Fruit fly (Drosophila melanogaster): Measurements from ENCODE around the gene Prx6a.

Prx6a gene

DNA sequence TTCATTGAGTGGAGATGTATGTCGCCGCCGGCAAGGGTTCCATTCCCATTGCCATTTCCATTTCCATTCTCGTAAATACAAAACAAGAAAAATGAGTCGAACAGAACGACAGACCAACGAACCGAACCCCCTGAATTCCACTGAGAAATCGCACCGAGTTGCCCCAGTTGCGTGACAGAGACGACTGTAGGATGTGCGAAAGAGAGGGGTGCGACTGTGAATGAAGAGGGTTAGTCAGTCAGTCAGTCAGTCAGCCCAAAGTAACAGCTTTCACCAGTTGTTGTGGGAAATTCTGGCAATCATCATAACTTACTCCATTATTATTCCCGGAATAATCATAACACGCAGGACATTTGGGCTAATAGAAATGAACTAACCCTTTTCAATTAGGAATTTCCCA lies 20.2 kb upstream of the Prx6a start (continued):
- TF ChIP-seq seq (GFP tag; IDR thresholded peaks at IDR 0.05) = 0 out of 2 replicates have a peak, but pooled peaks have one; percentile 38
- TF ChIP-seq Med (GFP tag) = peak; percentile 53
- TF ChIP-seq Sox102F (GFP tag; optimal IDR thresholded peaks at IDR 0.05) = no peak
- no peak for TF ChIP-seq ap (GFP tag; IDR thresholded peaks at IDR 0.05)
- peak; percentile 57 for TF ChIP-seq CG10209 (GFP tag; optimal IDR thresholded peaks at IDR 0.05)

dm6 chr2L:2897710-2898109 lies 19.7 kb upstream of the Prx6a start:
- TF ChIP-seq CG1024 (GFP tag; IDR thresholded peaks at IDR 0.05) = no peak
- TF ChIP-seq slou (GFP tag; optimal IDR thresholded peaks at IDR 0.05) = no peak
- TF ChIP-seq chinmo (GFP tag; IDR thresholded peaks at IDR 0.05; ENCODE audit: partially characterized antibody) = no peak
- peak; percentile 83 for TF ChIP-seq fd64A (GFP tag; optimal IDR thresholded peaks at IDR 0.05)
- TF ChIP-seq sens (GFP tag) = peak; percentile 74
- TF ChIP-seq eve (GFP tag; optimal IDR thresholded peaks at IDR 0.05) = peak in 1 of 2 experiments; percentile 69
- TF ChIP-seq CG4424 (GFP tag; optimal IDR thresholded peaks at IDR 0.05) = no peak
- peak; percentile 35 for TF ChIP-seq stwl (tag; optimal IDR thresholded peaks at IDR 0.05)
- TF ChIP-seq wek (GFP tag; optimal IDR thresholded peaks at IDR 0.05) = peak; percentile 13
- TF ChIP-seq CG15601 (tag; optimal IDR thresholded peaks at IDR 0.05) = peak; percentile 3
- peak; percentile 2; the same call in 1 of the 2 replicates for TF ChIP-seq onecut (GFP tag; IDR thresholded peaks at IDR 0.05)

- peak; percentile 76 for TF ChIP-seq CG2678 (tag; optimal IDR thresholded peaks at IDR 0.05)
- no peak for TF ChIP-seq YL-1 (GFP tag; optimal IDR thresholded peaks at IDR 0.05)
- TF ChIP-seq CG12659 (GFP tag; optimal IDR thresholded peaks at IDR 0.05) = peak; percentile 61
- TF ChIP-seq CG15479 (GFP tag; optimal IDR thresholded peaks at IDR 0.05) = no peak
- peak; percentile 18 for TF ChIP-seq kah (GFP tag; optimal IDR thresholded peaks at IDR 0.05)
- peak; percentile 73 for TF ChIP-seq ap (GFP tag; IDR thresholded peaks at IDR 0.05)
- peak; percentile 70 for TF ChIP-seq NFAT (GFP tag; IDR thresholded peaks at IDR 0.05)
- no peak for TF ChIP-seq cas (GFP tag; IDR thresholded peaks at IDR 0.05)
- no peak for TF ChIP-seq sqz (GFP tag; optimal IDR thresholded peaks at IDR 0.05)
- no peak for TF ChIP-seq CG2129 (GFP tag; IDR thresholded peaks at IDR 0.05; ENCODE audit: partially characterized antibody)
- TF ChIP-seq CG7987 (GFP tag; optimal IDR thresholded peaks at IDR 0.05) = peak; percentile 30
- peak; percentile 77 for TF ChIP-seq CG11093 (GFP tag; IDR thresholded peaks at IDR 0.05)
- no peak for TF ChIP-seq fru (optimal IDR thresholded peaks at IDR 0.05)
- peak; percentile 81 for TF ChIP-seq CG1024 (GFP tag; IDR thresholded peaks at IDR 0.05)
- TF ChIP-seq Bteb2 (GFP tag; optimal IDR thresholded peaks at IDR 0.05) = peak; percentile 70
- TF ChIP-seq CG11695 (GFP tag; IDR thresholded peaks at IDR 0.05) = peak; percentile 71
- peak; percentile 72 for TF ChIP-seq CG3065 (GFP tag; optimal IDR thresholded peaks at IDR 0.05)
- peak; percentile 60 for TF ChIP-seq CG4404 (GFP tag; IDR thresholded peaks at IDR 0.05)
- peak; percentile 79 for TF ChIP-seq CG31441 (GFP tag; IDR thresholded peaks at IDR 0.05)
- TF ChIP-seq exex (tag; optimal IDR thresholded peaks at IDR 0.05) = no peak
- TF ChIP-seq CG11398 (GFP tag; optimal IDR thresholded peaks at IDR 0.05) = peak; percentile 81
- TF ChIP-seq CG7556 (GFP tag; optimal IDR thresholded peaks at IDR 0.05) = peak; percentile 81
- peak; percentile 29 for TF ChIP-seq CG8478 (optimal IDR thresholded peaks at IDR 0.05)
- TF ChIP-seq NK7.1 (GFP tag; optimal IDR thresholded peaks at IDR 0.05) = peak; percentile 49
- TF ChIP-seq Pdp1 (GFP tag; optimal IDR thresholded peaks at IDR 0.05) = peak; percentile 86 to 89
- TF ChIP-seq CG13287 (GFP tag; IDR thresholded peaks at IDR 0.05; ENCODE audit: partially characterized antibody) = no peak
- peak; percentile 69 for TF ChIP-seq CG31224 (GFP tag; IDR thresholded peaks at IDR 0.05)
- peak; percentile 66 for TF ChIP-seq ERR (GFP tag; optimal IDR thresholded peaks at IDR 0.05)
- TF ChIP-seq Deaf1 (tag; optimal IDR thresholded peaks at IDR 0.05) = peak; percentile 19
- TF ChIP-seq HmgD (GFP tag; optimal IDR thresholded peaks at IDR 0.05) = peak; percentile 55
- no peak for TF ChIP-seq bbx (GFP tag; IDR thresholded peaks at IDR 0.05; ENCODE audit: partially characterized antibody)
- peak; percentile 72 for TF ChIP-seq CG18476 (GFP tag; optimal IDR thresholded peaks at IDR 0.05)
- peak; percentile 73 for TF ChIP-seq CG6813 (GFP tag; optimal IDR thresholded peaks at IDR 0.05)
- TF ChIP-seq nom (GFP tag; optimal IDR thresholded peaks at IDR 0.05) = no peak
Measured at dm6 chr2L:2897024-2897549, 19.1 kb upstream of the Prx6a start.
